Fruit fly (Drosophila melanogaster) whole organism, embryonic: ENCODE results near the gene NKCC.

Experiments
- ATbp ChIP-seq: fragments of 200-800 bp; sonication (Bioruptor generic); optimal IDR thresholded peaks from 2 replicates; lab custom pipeline; 2017; ENCODE audit warnings: missing biosample characterization, mild to moderate bottlenecking, missing genetic modification characterization, missing genetic modification reagents
- Atf6 ChIP-seq: fragments of 200-800 bp; sonication (Bioruptor generic); IDR thresholded peaks from 2 replicates; pipeline ENCODE4 v1.3.6; 2022; ENCODE audit warnings: missing biosample characterization, missing genetic modification characterization
- CG10209 ChIP-seq: fragments of 200-800 bp; sonication (Bioruptor generic); optimal IDR thresholded peaks from 3 replicates; lab custom pipeline; 2017; ENCODE audit warnings: missing biosample characterization, mild to moderate bottlenecking, missing genetic modification characterization, missing genetic modification reagents
- CG10543 ChIP-seq: fragments of 200-800 bp; sonication (Bioruptor generic); optimal IDR thresholded peaks from 3 replicates; lab custom pipeline; 2017; ENCODE audit warnings: missing biosample characterization, mild to moderate bottlenecking, missing genetic modification characterization, moderate library complexity
- CG11247 ChIP-seq: fragments of 200-800 bp; sonication (Bioruptor generic); IDR thresholded peaks from 2 replicates; pipeline ENCODE4 v1.3.6; 2022; ENCODE audit warnings: missing biosample characterization, missing genetic modification characterization
- CG12104 ChIP-seq: fragments of 200-800 bp; sonication (Bioruptor generic); optimal IDR thresholded peaks from 3 replicates; lab custom pipeline; 2016; ENCODE audit warnings: missing biosample characterization, missing genetic modification characterization
- CG14441 ChIP-seq: fragments of 200-800 bp; sonication (Bioruptor generic); IDR thresholded peaks from 2 replicates; pipeline ENCODE4 v1.3.6; 2022; ENCODE audit warnings: missing biosample characterization, missing genetic modification characterization
- CG17328 ChIP-seq: fragments of 200-800 bp; sonication (Bioruptor generic); IDR thresholded peaks from 2 replicates; pipeline ENCODE4 v1.3.6; 2022; ENCODE audit warnings: missing biosample characterization, missing genetic modification characterization
- CG30431 ChIP-seq: fragments of 200-800 bp; sonication (Bioruptor generic); optimal IDR thresholded peaks from 2 replicates; lab custom pipeline; 2017; ENCODE audit warnings: missing biosample characterization, missing genetic modification characterization
- CG32532 ChIP-seq: fragments of 200-800 bp; sonication (Bioruptor generic); IDR thresholded peaks from 2 replicates; pipeline ENCODE4 v1.3.6; 2022; ENCODE audit warnings: missing biosample characterization, missing genetic modification characterization
- CG34376 ChIP-seq: fragments of 200-800 bp; sonication (Bioruptor generic); optimal IDR thresholded peaks from 2 replicates; lab custom pipeline; 2018; ENCODE audit warnings: missing biosample characterization, mild to moderate bottlenecking, missing genetic modification characterization
- CG3995 ChIP-seq: fragments of 200-800 bp; sonication (Bioruptor generic); optimal IDR thresholded peaks from 3 replicates; lab custom pipeline; 2016; ENCODE audit warnings: missing biosample characterization, missing genetic modification characterization
- CG4328 ChIP-seq: fragments of 200-800 bp; sonication (Bioruptor generic); optimal IDR thresholded peaks from 3 replicates; lab custom pipeline; 2017; ENCODE audit warnings: missing biosample characterization, missing genetic modification reagents, missing genetic modification characterization
- CG4360 ChIP-seq: fragments of 200-800 bp; sonication (Bioruptor generic); IDR thresholded peaks from 2 replicates; pipeline ENCODE4 v1.3.6; 2022; ENCODE audit warnings: missing biosample characterization, missing genetic modification characterization
- CG6175 ChIP-seq: fragments of 200-800 bp; sonication (Bioruptor generic); IDR thresholded peaks from 3 replicates; pipeline ENCODE4 v1.3.6; 2022; ENCODE audit warnings: missing biosample characterization, missing genetic modification characterization
- CG7839 ChIP-seq: fragments of 200-800 bp; sonication (Bioruptor generic); optimal IDR thresholded peaks from 3 replicates; lab custom pipeline; 2018; ENCODE audit warnings: missing biosample characterization, mild to moderate bottlenecking, missing genetic modification characterization, moderate library complexity
- CG7928 ChIP-seq: fragments of 200-800 bp; sonication (Bioruptor generic); optimal IDR thresholded peaks from 2 replicates; lab custom pipeline; 2017; ENCODE audit warnings: missing biosample characterization, mild to moderate bottlenecking, missing genetic modification characterization
- CrebB ChIP-seq: fragments of 200-800 bp; sonication (Bioruptor generic); optimal IDR thresholded peaks from 3 replicates; lab custom pipeline; 2018; ENCODE audit warnings: missing biosample characterization, mild to moderate bottlenecking, missing genetic modification characterization
- Dad ChIP-seq: fragments of 200-800 bp; sonication (Bioruptor generic); optimal IDR thresholded peaks from 3 replicates; lab custom pipeline; 2016; ENCODE audit warnings: missing biosample characterization, missing genetic modification characterization
- Dref ChIP-seq: fragments of 200-800 bp; sonication (Bioruptor generic); IDR thresholded peaks from 2 replicates; pipeline ENCODE4 v1.3.6; 2022; ENCODE audit warnings: missing biosample characterization, missing genetic modification characterization
- E2f2 ChIP-seq: fragments of 200-800 bp; sonication (Bioruptor generic); IDR thresholded peaks from 2 replicates; pipeline ENCODE4 v1.3.6; 2022; ENCODE audit warnings: missing biosample characterization, missing genetic modification characterization
- Ets65A ChIP-seq: fragments of 200-800 bp; sonication (Bioruptor generic); peaks from one replicate; lab custom pipeline; 2016; ENCODE audit warnings: missing biosample characterization, missing genetic modification characterization
- GATAe ChIP-seq: fragments of 200-800 bp; sonication (Bioruptor generic); conservative IDR thresholded peaks from 2 replicates; pipeline ENCODE4 v1.3.6; 2022; ENCODE audit warnings: missing biosample characterization, missing genetic modification characterization
- HHEX ChIP-seq: fragments of 200-800 bp; sonication (Bioruptor generic); optimal IDR thresholded peaks from 3 replicates; lab custom pipeline; 2017; ENCODE audit warnings: missing biosample characterization, mild to moderate bottlenecking, missing genetic modification characterization, missing genetic modification reagents
- Hand ChIP-seq: fragments of 200-800 bp; sonication (Bioruptor generic); optimal IDR thresholded peaks from 2 replicates; lab custom pipeline; 2017; ENCODE audit warnings: mild to moderate bottlenecking, missing biosample characterization, missing genetic modification reagents, missing genetic modification characterization
- Hmr ChIP-seq: fragments of 200-800 bp; sonication (Bioruptor generic); optimal IDR thresholded peaks from 3 replicates; lab custom pipeline; 2017; ENCODE audit warnings: mild to moderate bottlenecking, missing biosample characterization, missing genetic modification reagents, missing genetic modification characterization
- Mes4 ChIP-seq: fragments of 200-800 bp; sonication (Bioruptor generic); optimal IDR thresholded peaks from 2 replicates; lab custom pipeline; 2016; ENCODE audit warnings: missing biosample characterization, missing genetic modification characterization
- NK7.1 ChIP-seq: fragments of 200-800 bp; sonication (Bioruptor generic); optimal IDR thresholded peaks from 3 replicates; lab custom pipeline; 2016; ENCODE audit warnings: missing biosample characterization, missing genetic modification characterization
- Oaz ChIP-seq: fragments of 200-800 bp; sonication (Bioruptor generic); IDR thresholded peaks from 2 replicates; pipeline ENCODE4 v1.3.6; 2022; ENCODE audit warnings: missing biosample characterization, missing genetic modification characterization
- Poxn ChIP-seq: fragments of 200-800 bp; sonication (Bioruptor generic); IDR thresholded peaks from 2 replicates; pipeline ENCODE4 v1.3.6; 2022; ENCODE audit warnings: missing biosample characterization, missing genetic modification characterization
- Ravus ChIP-seq: fragments of 200-800 bp; sonication (Bioruptor generic); IDR thresholded peaks from 2 replicates; pipeline ENCODE4 v1.3.6; 2022; ENCODE audit warnings: missing biosample characterization, missing genetic modification characterization
- Stat92E ChIP-seq, 3 experiments: fragments of >200 bp in 2 of 3; fragments of 200-800 bp in 1 of 3; sonication (Bioruptor generic) in 1 of 3; optimal IDR thresholded peaks; 2 replicates each; lab custom pipeline; 2017 to 2019; ENCODE audit warnings: missing biosample characterization in 3 of 3, missing genetic modification characterization in 3 of 3, mild to moderate bottlenecking in 1 of 3, moderate library complexity in 1 of 3
- ara ChIP-seq: fragments of 200-800 bp; sonication (Bioruptor generic); IDR thresholded peaks from 2 replicates; pipeline ENCODE4 v1.3.6; 2022; ENCODE audit warnings: missing biosample characterization, missing genetic modification characterization
- az2 ChIP-seq: fragments of 200-800 bp; sonication (Bioruptor generic); optimal IDR thresholded peaks from 3 replicates; lab custom pipeline; 2016; ENCODE audit warnings: missing biosample characterization, missing genetic modification characterization
- bsh ChIP-seq, 2 experiments: fragments of 200-800 bp; sonication (Bioruptor generic); optimal IDR thresholded peaks; 2 replicates each; lab custom pipeline; 2017 to 2018; ENCODE audit warnings: mild to moderate bottlenecking in 2 of 2, missing biosample characterization in 2 of 2, missing genetic modification characterization in 2 of 2, moderate library complexity in 1 of 2
- da ChIP-seq: fragments of 200-800 bp; sonication (Bioruptor generic); optimal IDR thresholded peaks from 2 replicates; lab custom pipeline; 2016; ENCODE audit warnings: missing biosample characterization, missing genetic modification characterization
- dmrt11E ChIP-seq: fragments of 200-800 bp; sonication (Bioruptor generic); optimal IDR thresholded peaks from 3 replicates; lab custom pipeline; 2018; ENCODE audit warnings: missing biosample characterization, mild to moderate bottlenecking, missing genetic modification characterization, moderate library complexity
- dpn ChIP-seq, 2 experiments: fragments of 200-800 bp; sonication (Bioruptor generic); optimal IDR thresholded peaks; 3 replicates each; lab custom pipeline; 2016; ENCODE audit warnings: missing biosample characterization in 2 of 2, missing genetic modification characterization in 2 of 2
- ftz-f1 ChIP-seq: fragments of 200-800 bp; sonication (Bioruptor generic); optimal IDR thresholded peaks from 2 replicates; lab custom pipeline; 2016; ENCODE audit warnings: missing biosample characterization, missing genetic modification characterization
- jumu ChIP-seq: fragments of 200-800 bp; sonication (Bioruptor generic); optimal IDR thresholded peaks from 3 replicates; lab custom pipeline; 2016; ENCODE audit warnings: missing biosample characterization, missing genetic modification characterization
- lbe ChIP-seq: fragments of 200-800 bp; sonication (Bioruptor generic); optimal IDR thresholded peaks from 2 replicates; lab custom pipeline; 2016; ENCODE audit warnings: missing biosample characterization, mild to moderate bottlenecking, missing genetic modification characterization
- mirr ChIP-seq: fragments of 200-800 bp; sonication (Bioruptor generic); optimal IDR thresholded peaks from 3 replicates; lab custom pipeline; 2018; ENCODE audit warnings: missing biosample characterization, mild to moderate bottlenecking, missing genetic modification characterization
- salm ChIP-seq: fragments of 200-800 bp; sonication (Bioruptor generic); optimal IDR thresholded peaks from 2 replicates; lab custom pipeline; 2018; ENCODE audit warnings: missing biosample characterization, mild to moderate bottlenecking, missing genetic modification characterization
- sens ChIP-seq: fragments of 200-800 bp; sonication (Bioruptor generic); peaks from one replicate; lab custom pipeline; 2016; ENCODE audit warnings: missing biosample characterization, missing genetic modification characterization
- sisA ChIP-seq: fragments of 200-800 bp; sonication (Bioruptor generic); IDR thresholded peaks from 2 replicates; pipeline ENCODE4 v1.3.6; 2022; ENCODE audit warnings: missing biosample characterization, missing genetic modification characterization
- tll ChIP-seq, 2 experiments: fragments of 200-800 bp in 1 of 2; fragments of >200 bp in 1 of 2; sonication (Bioruptor generic) in 1 of 2; optimal IDR thresholded peaks; 2 replicates each; lab custom pipeline; 2017 to 2019; ENCODE audit warnings: missing biosample characterization in 2 of 2, missing genetic modification characterization in 2 of 2, mild to moderate bottlenecking in 1 of 2, moderate library complexity in 1 of 2
- tna ChIP-seq: fragments of 200-800 bp; sonication (Bioruptor generic); IDR thresholded peaks from 2 replicates; pipeline ENCODE4 v1.3.6; 2022; ENCODE audit warnings: missing biosample characterization, missing genetic modification characterization; ENCODE audit not compliant: partially characterized antibody
- tx ChIP-seq: fragments of 200-800 bp; sonication (Bioruptor generic); optimal IDR thresholded peaks from 2 replicates; lab custom pipeline; 2016; ENCODE audit warnings: missing biosample characterization, missing genetic modification characterization
- zfh2 ChIP-seq: fragments of 200-800 bp; sonication (Bioruptor generic); optimal IDR thresholded peaks from 2 replicates; lab custom pipeline; 2016; ENCODE audit warnings: missing biosample characterization, missing genetic modification characterization

Gene NKCC

dm6 chr3R:5483488-5484109, 18.9 kb downstream of the NKCC start, which contains the start of gene ksr (continued):
- TF ChIP-seq CG6175 (GFP tag; lab: Robert Waterston, UW), result no peak
- TF ChIP-seq CG4360, result peak; percentile 27; the same call in 1 of the 2 replicates
- no peak for TF ChIP-seq CG12104 (GFP tag; lab: Kevin White, UChicago)
- no peak for TF ChIP-seq Ravus (GFP tag; lab: Robert Waterston, UW)
- TF ChIP-seq tx (GFP tag; lab: Kevin White, UChicago), result no peak
- TF ChIP-seq dpn (GFP tag; optimal IDR thresholded peaks at IDR 0.05; lab: Kevin White, UChicago), result peak in 1 of 2 experiments; percentile 10
- no peak for TF ChIP-seq Dref (GFP tag; lab: Robert Waterston, UW)
- TF ChIP-seq zfh2 (GFP tag; lab: Kevin White, UChicago), result no peak
- TF ChIP-seq CG10209 (GFP tag; lab: Kevin White, UChicago), result no peak
- no peak for TF ChIP-seq CG34376 (GFP tag; lab: Kevin White, UChicago)
- peak; percentile 38; the same call in 1 of the 2 replicates for TF ChIP-seq CG32532 (GFP tag; lab: Robert Waterston, UW)
- TF ChIP-seq CG10543 (GFP tag; lab: Kevin White, UChicago), result no peak
- peak in 1 of 2 experiments; percentile 9 for TF ChIP-seq bsh (GFP tag; optimal IDR thresholded peaks at IDR 0.05; lab: Kevin White, UChicago)
- TF ChIP-seq CG11247 (GFP tag; lab: Robert Waterston, UW), result no peak
- no peak for TF ChIP-seq ATbp (GFP tag; lab: Kevin White, UChicago)
- TF ChIP-seq ftz-f1 (GFP tag; lab: Kevin White, UChicago), result no peak
- TF ChIP-seq CG30431 (GFP tag; lab: Kevin White, UChicago), result no peak
- TF ChIP-seq HHEX (GFP tag; lab: Kevin White, UChicago), result no peak
- no peak for TF ChIP-seq lbe
- no peak for TF ChIP-seq Hmr
- no peak for TF ChIP-seq mirr (GFP tag; lab: Kevin White, UChicago)
- no peak for TF ChIP-seq E2f2 (GFP tag; lab: Robert Waterston, UW)
- no peak for TF ChIP-seq jumu
- no peak for TF ChIP-seq Hand (GFP tag; lab: Kevin White, UChicago)
- peak in 1 of 3 experiments; percentile 9 for TF ChIP-seq Stat92E (GFP tag; optimal IDR thresholded peaks at IDR 0.05; lab: Kevin White, UChicago)
- peak; percentile 50 for TF ChIP-seq dmrt11E (tag; lab: Kevin White, UChicago)
- TF ChIP-seq az2 (GFP tag; lab: Kevin White, UChicago), result no peak
- no peak for TF ChIP-seq Dad
- TF ChIP-seq tna (GFP tag; lab: Robert Waterston, UW), result no peak

- TF ChIP-seq Ets65A (peak; percentile 82), sisA (no peak), CG14441 (no peak)
- TF ChIP-seq, all 482 proteins: peak for 1
Measured at dm6 chr3R:5482790-5483189, 19.7 kb downstream of the NKCC start.

dm6 chr3R:5474551-5474950, 28.0 kb downstream of the NKCC start, which contains the start of the genes CG45100, HDAC3 and Hcs:
TSS of gene CG45100 (minus strand) at chr3R:5474600.
TSS of gene HDAC3 (minus strand) at chr3R:5474600.
TSS of gene Hcs (plus strand) at chr3R:5474899.
- no peak for TF ChIP-seq CrebB (tag; lab: Kevin White, UChicago)
- TF ChIP-seq sens, result peak; percentile 92
- no peak for TF ChIP-seq salm (tag; lab: Kevin White, UChicago)
- TF ChIP-seq da (GFP tag; lab: Kevin White, UChicago), result peak; percentile 23
- TF ChIP-seq Poxn (GFP tag; lab: Robert Waterston, UW), result no peak
- TF ChIP-seq CG17328, result no peak
- TF ChIP-seq ara (GFP tag; lab: Robert Waterston, UW), result no peak
- no peak for TF ChIP-seq Mes4 (GFP tag; lab: Kevin White, UChicago)
- TF ChIP-seq Oaz, result no peak
- peak in 1 of 2 experiments; percentile 76 for TF ChIP-seq tll (GFP tag; optimal IDR thresholded peaks at IDR 0.05; lab: Kevin White, UChicago)
- TF ChIP-seq CG7839 (tag; lab: Kevin White, UChicago), result no peak
- TF ChIP-seq CG4328 (GFP tag; lab: Kevin White, UChicago), result no peak
- 0 out of 2 replicates have a peak, but pooled peaks have one; percentile 34 for TF ChIP-seq GATAe
- TF ChIP-seq NK7.1 (GFP tag; lab: Kevin White, UChicago), result peak; percentile 7
- TF ChIP-seq sisA, result no peak
- no peak for TF ChIP-seq Atf6 (GFP tag; lab: Robert Waterston, UW)
- no peak for TF ChIP-seq CG7928 (GFP tag; lab: Kevin White, UChicago)
- TF ChIP-seq CG3995 (GFP tag; lab: Kevin White, UChicago), result peak; percentile 49
